Worm (Caenorhabditis elegans) whole organism, young adult: ENCODE results near the gene pot-1.

Source experiments
- bed-2 ChIP-seq: fragments of 200-800 bp; sonication (Bioruptor generic); IDR thresholded peaks from 2 replicates; pipeline ENCODE4 v1.3.6; 2022; ENCODE audit warnings: missing genetic modification reagents, missing genetic modification characterization, missing compliant biosample characterization
- nhr-90 ChIP-seq: sonication (generic microtip); optimal IDR thresholded peaks from 2 replicates; lab custom pipeline; 2016; ENCODE audit warnings: missing genotype, mild to moderate bottlenecking, missing genetic modification characterization, missing compliant biosample characterization
- snpc-4 ChIP-seq, 5 experiments: fragments of 150-350 bp in 1 of 5; sonication (generic microtip) in 4 of 5; optimal IDR thresholded peaks; 2 replicates each; lab custom pipeline; 2014 to 2018; ENCODE audit warnings: missing genetic modification characterization in 5 of 5, missing biosample characterization in 3 of 5, antibody characterized with exemption in 2 of 5, mild to moderate bottlenecking in 2 of 5, missing compliant biosample characterization in 2 of 5, missing genotype in 2 of 5, moderate library complexity in 2 of 5, missing genetic modification reagents in 1 of 5

ce11 chrIII:7148191-7148590 is 14.7 kb upstream of the pot-1 start:
- TF ChIP-seq snpc-4 (GFP tag; optimal IDR thresholded peaks at IDR 0.05; lab: Kevin White, UChicago) (no peak), snpc-4 (tag; optimal IDR thresholded peaks at IDR 0.05; lab: Kevin White, UChicago) (no peak), nhr-90 (tag; lab: Kevin White, UChicago) (no peak), bed-2 (GFP tag; lab: Robert Waterston, UW) (no peak)
